Fruit fly (Drosophila melanogaster): ENCODE results near the gene Iris.
A peak's percentile ranks its signal among the peaks of the same experiment; 100 is the strongest.

Gene Iris

DNA sequence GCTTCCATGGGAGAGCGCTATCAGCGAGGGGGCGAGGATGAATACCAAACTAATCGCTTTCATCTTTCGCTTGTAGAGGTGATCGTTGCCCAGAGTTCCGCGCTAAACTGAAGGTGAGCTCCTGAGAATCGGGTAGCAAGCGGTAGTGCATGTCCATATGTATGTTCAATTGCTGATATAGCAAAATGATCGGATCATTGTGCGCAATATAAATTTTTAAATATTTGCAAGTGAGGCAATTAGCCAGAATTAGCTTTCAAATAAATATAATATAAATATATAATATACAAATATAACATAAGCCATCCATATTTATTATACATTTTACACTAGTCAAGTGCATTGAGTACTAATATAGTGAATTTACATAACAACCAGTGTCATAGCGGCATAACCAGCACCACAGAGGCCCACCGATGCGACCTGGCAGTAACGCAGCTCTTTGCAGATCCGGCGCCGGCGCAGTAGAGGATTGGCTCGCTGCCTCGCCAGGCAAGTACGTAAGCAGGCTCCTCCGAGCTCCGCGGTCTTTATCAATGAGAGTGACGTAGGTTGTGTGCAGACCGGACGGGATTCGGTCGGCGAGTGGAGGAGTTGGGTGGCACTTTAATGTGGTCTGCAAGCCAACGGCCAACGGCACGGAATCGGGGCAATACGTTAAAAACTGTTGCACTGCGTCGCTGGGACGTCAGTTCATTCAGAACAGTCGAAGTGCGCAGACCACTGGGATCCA lies at the start of gene Iris, which contains the start of gene CG4577:
TSS of gene Iris (minus strand) at position 88 of the 733 bp plus-strand sequence.
TSS of gene CG4577 (plus strand) at position 683 of the 733 bp plus-strand sequence.
- TF ChIP-seq Sin3A (optimal IDR thresholded peaks at IDR 0.05) (no peak), psq (optimal IDR thresholded peaks at IDR 0.05) (no peak), insv (optimal IDR thresholded peaks at IDR 0.05) (no peak), Myc (optimal IDR thresholded peaks at IDR 0.05) (no peak), ttk (optimal IDR thresholded peaks at IDR 0.05) (no peak), h (optimal IDR thresholded peaks at IDR 0.05) (no peak)

DNA sequence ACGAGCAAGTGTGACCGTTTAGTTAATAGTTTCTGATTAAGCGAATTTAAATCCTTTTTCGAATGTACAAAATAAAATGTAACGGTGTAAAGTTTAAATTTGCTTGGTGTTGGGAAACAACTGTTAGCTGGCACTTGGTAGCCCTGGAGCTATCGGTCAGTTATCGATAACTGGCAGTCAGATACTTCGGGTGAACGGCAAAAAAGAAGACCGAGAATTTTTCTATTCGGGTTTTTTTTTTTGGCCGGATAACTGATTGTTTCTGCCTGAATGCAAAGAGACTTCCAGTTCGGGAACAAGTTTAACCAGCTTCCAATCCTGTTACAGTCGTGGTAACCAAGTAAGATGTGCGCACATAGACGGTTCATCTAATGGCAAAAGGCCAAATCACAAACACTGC lies 43.6 kb upstream of the Iris start, which contains the start of gene CG4896:
TSS of gene CG4896 (plus strand) at position 169 of the 400 bp plus-strand sequence.
- TF ChIP-seq insv (optimal IDR thresholded peaks at IDR 0.05), result no peak

- TF ChIP-seq ttk (optimal IDR thresholded peaks at IDR 0.05) (no peak), Myc (optimal IDR thresholded peaks at IDR 0.05) (no peak), psq (optimal IDR thresholded peaks at IDR 0.05) (no peak), insv (optimal IDR thresholded peaks at IDR 0.05) (no peak), h (optimal IDR thresholded peaks at IDR 0.05) (no peak), Sin3A (optimal IDR thresholded peaks at IDR 0.05) (no peak)
Measured at dm6 chr2L:1172704-1173107, 38.8 kb upstream of the Iris start, which contains the start of the genes Charon and CG4887. Gene Charon, minus strand, starts transcription at chr2L:1172805. Gene CG4887, plus strand, starts transcription at chr2L:1173009.

dm6 chr2L:1169867-1170415 lies 36.0 kb upstream of the Iris start, which contains the start of the genes CG31922 and Plap:
Gene CG31922, plus strand, starts transcription at chr2L:1170181.
Gene Plap, minus strand, starts transcription at chr2L:1170365.
- TF ChIP-seq h (optimal IDR thresholded peaks at IDR 0.05) (no peak), ttk (optimal IDR thresholded peaks at IDR 0.05) (no peak), psq (optimal IDR thresholded peaks at IDR 0.05) (no peak), Myc (optimal IDR thresholded peaks at IDR 0.05) (no peak), Sin3A (optimal IDR thresholded peaks at IDR 0.05) (no peak), insv (optimal IDR thresholded peaks at IDR 0.05) (no peak)

- TF ChIP-seq ttk (optimal IDR thresholded peaks at IDR 0.05) (no peak), psq (optimal IDR thresholded peaks at IDR 0.05) (no peak), Sin3A (optimal IDR thresholded peaks at IDR 0.05) (no peak), insv (optimal IDR thresholded peaks at IDR 0.05) (no peak), Myc (optimal IDR thresholded peaks at IDR 0.05) (no peak), h (optimal IDR thresholded peaks at IDR 0.05) (no peak)
Measured at dm6 chr2L:1166326-1166725, 32.4 kb upstream of the Iris start, which contains the start of gene CG14341. Gene CG14341, plus strand, starts transcription at chr2L:1166506.

DNA sequence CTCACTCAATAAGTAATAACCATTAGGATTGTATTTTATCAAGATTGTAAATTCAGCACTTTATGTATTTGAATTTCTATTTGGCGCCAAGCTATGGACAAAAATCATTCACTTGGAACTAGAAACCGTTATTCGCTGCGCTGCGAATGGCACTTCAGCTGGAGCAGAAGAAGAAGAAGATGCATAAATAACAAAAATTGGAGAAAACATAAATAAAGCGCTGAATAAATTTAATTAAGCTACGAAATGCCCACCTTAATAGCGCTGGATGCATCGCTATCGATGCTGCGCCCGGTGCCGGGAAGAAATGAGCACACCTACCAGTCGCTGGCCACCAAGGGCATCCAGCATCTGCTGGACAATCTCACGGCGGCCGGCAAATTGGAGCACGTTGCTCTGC lies 30.4 kb upstream of the Iris start, which contains the start of gene IntS14:
TSS of gene IntS14 (plus strand) at position 150 of the 400 bp plus-strand sequence.
- TF ChIP-seq h (optimal IDR thresholded peaks at IDR 0.05) (no peak), Myc (optimal IDR thresholded peaks at IDR 0.05) (no peak), ttk (optimal IDR thresholded peaks at IDR 0.05) (no peak), Sin3A (optimal IDR thresholded peaks at IDR 0.05) (no peak), psq (optimal IDR thresholded peaks at IDR 0.05) (no peak), insv (optimal IDR thresholded peaks at IDR 0.05) (no peak)

DNA sequence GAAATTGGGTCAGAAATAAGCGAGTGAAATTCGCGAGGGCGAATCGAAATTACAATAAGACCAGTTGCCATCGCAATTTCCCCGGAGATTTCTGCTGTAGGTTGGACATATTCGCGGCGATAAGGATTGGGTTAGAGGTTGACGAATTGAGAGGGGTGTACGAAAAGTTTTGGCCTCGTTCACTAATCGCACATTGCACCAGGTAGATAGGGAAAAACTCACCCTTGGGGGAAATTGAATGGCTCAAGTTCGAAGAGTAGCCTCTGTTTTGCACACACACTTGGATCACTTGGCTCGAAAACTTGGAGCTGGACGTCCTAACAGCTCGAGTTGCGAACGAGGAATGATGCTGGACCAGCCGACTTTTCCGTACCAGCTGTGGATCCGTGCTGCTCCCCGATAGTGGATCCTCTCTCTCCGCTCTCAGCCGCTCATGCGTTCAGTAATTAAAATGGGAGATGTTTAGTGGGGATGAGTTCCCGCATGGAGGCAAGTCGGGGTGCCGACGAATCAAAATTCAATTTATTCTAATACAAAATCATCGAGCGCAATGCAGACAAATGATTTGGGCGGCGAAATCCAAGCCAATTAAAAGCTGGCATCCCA lies 29.7 kb upstream of the Iris start, which contains the start of gene CG5080:
TSS of gene CG5080 (minus strand) at position 349 of the 606 bp plus-strand sequence.
- no peak for TF ChIP-seq psq (optimal IDR thresholded peaks at IDR 0.05)
- no peak for TF ChIP-seq Myc (optimal IDR thresholded peaks at IDR 0.05)
- TF ChIP-seq insv (optimal IDR thresholded peaks at IDR 0.05), result no peak
- TF ChIP-seq h (optimal IDR thresholded peaks at IDR 0.05), result no peak
- no peak for TF ChIP-seq ttk (optimal IDR thresholded peaks at IDR 0.05)
- TF ChIP-seq Sin3A (optimal IDR thresholded peaks at IDR 0.05), result no peak

DNA sequence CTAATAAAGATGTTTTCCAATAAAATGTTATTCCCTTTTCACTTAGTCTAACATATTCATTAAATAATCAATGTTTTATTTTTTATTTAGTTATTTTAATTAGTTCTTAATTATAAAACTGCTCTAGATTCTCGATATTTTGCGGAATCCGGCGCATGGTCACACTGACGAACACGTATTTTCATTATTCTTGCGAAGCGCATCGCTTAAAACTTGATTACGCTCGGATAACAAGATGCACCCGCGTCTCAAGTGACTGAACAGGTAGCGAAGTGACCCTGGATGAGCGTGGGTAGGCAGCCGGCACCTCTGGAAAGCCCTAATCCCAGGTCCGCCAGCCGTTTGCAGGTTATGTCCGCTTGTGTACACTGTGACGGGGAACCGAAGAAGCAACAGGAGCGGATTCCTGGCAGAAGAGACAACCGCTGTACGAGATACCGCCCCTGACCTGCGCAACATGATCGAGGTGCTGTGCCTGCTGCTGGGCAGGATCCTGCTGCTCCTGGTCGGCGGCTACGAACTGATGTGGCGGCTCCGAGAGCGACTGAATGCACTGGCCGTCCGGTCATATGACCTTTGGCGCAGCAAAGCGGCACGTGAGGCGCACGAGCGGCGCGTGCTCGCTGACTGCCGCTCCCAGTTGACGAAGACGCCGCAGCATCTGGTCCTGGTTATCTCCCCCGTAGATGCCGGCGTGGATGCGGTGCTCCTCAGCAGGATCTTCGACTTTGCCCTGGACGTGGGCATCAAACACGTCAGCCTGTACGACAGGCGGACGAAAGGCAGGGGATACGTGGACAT lies 24.8 kb upstream of the Iris start, which contains the start of gene Tango14:
TSS of gene Tango14 (plus strand) at position 143 of the 801 bp plus-strand sequence.
- TF ChIP-seq h (optimal IDR thresholded peaks at IDR 0.05), result no peak
- no peak for TF ChIP-seq psq (optimal IDR thresholded peaks at IDR 0.05)
- TF ChIP-seq Sin3A (optimal IDR thresholded peaks at IDR 0.05), result no peak
- TF ChIP-seq ttk (optimal IDR thresholded peaks at IDR 0.05), result no peak
- no peak for TF ChIP-seq Myc (optimal IDR thresholded peaks at IDR 0.05)
- no peak for TF ChIP-seq insv (optimal IDR thresholded peaks at IDR 0.05)

dm6 chr2L:1157679-1158518 lies 24.0 kb upstream of the Iris start, which contains the start of gene capt:
Gene capt, minus strand, starts transcription at chr2L:1158262.
- TF ChIP-seq Sin3A (optimal IDR thresholded peaks at IDR 0.05) (peak; percentile 89), psq (optimal IDR thresholded peaks at IDR 0.05) (no peak)

DNA sequence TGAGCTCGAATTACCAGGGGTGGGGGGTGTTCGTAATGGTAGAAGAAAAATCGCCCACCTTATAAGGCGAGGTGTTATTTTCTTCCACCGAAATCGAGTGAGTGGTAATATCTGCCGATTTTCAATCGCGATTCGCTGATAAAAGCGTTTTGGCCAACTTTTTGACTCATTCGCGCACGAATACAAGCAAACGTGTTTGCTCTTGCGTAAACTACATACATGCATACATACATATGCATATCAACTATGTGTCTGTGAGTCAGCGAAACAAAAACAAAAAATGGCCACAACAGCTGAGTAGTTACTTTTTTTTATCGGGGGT lies 23.4 kb upstream of the Iris start:
- TF ChIP-seq h (optimal IDR thresholded peaks at IDR 0.05) (no peak), Myc (optimal IDR thresholded peaks at IDR 0.05) (no peak), Sin3A (optimal IDR thresholded peaks at IDR 0.05) (no peak), psq (optimal IDR thresholded peaks at IDR 0.05) (no peak), insv (optimal IDR thresholded peaks at IDR 0.05) (no peak), ttk (optimal IDR thresholded peaks at IDR 0.05) (no peak)
